Fruit fly (Drosophila melanogaster): ENCODE results near the gene CG32599.

DNA sequence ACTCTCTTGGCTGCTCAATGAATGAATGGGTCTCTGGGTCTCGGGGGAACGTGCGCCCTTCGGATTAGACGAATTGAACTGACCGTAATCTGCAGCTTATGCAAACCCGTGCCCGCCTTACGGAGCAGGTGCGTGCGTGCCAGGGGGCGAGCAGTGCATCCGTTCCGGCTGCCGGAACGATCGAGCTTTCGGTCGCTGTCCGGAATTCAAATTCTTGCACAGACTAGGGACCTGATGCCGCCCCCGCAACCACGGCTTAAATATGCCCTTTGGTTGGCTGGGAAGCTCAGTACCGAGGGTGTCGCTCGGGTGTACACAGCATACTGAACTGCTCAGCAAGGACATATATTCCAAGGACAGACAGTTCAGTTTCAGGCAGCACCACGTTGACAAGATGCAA lies 33.9 kb downstream of the CG32599 start, which contains the start of gene Muc12Ea:
- TF ChIP-seq CG33017 (tag; optimal IDR thresholded peaks at IDR 0.05) (no peak), Mnt (GFP tag; optimal IDR thresholded peaks at IDR 0.05) (no peak), CG11617 (GFP tag; optimal IDR thresholded peaks at IDR 0.05) (no peak), Hr96 (GFP tag; optimal IDR thresholded peaks at IDR 0.05) (no peak), Clk (GFP tag; optimal IDR thresholded peaks at IDR 0.05) (no peak), cic (GFP tag; optimal IDR thresholded peaks at IDR 0.05) (no peak), CG12768 (GFP tag; optimal IDR thresholded peaks at IDR 0.05) (no peak), cnc (optimal IDR thresholded peaks at IDR 0.05) (no peak), pad (GFP tag; optimal IDR thresholded peaks at IDR 0.05) (no peak)
